Worm (Caenorhabditis elegans) whole organism, early embryonic: Measurements from ENCODE around the gene pigs-1.

ENCODE experiments used
- B0310.2 ChIP-seq: sonication (generic microtip); optimal IDR thresholded peaks from 2 replicates; lab custom pipeline; 2016; ENCODE audit warnings: mild to moderate bottlenecking, missing genetic modification characterization, missing compliant biosample characterization
- F13C5.2 ChIP-seq: sonication (generic microtip); optimal IDR thresholded peaks from 2 replicates; lab custom pipeline; 2017; ENCODE audit warnings: mild to moderate bottlenecking, missing genetic modification characterization, inconsistent platforms, missing compliant biosample characterization
- aly-1 ChIP-seq: sonication (generic microtip); optimal IDR thresholded peaks from 2 replicates; lab custom pipeline; 2016; ENCODE audit warnings: missing genetic modification characterization, missing compliant biosample characterization
- ama-1 ChIP-seq: fragments of 150-350 bp; optimal IDR thresholded peaks from 2 replicates; lab custom pipeline; 2014
- ceh-13 ChIP-seq: fragments of 200-800 bp; sonication (Bioruptor generic); optimal IDR thresholded peaks from 2 replicates; lab custom pipeline; 2018; ENCODE audit warnings: mild to moderate bottlenecking, missing genetic modification characterization, missing compliant biosample characterization
- ceh-36 ChIP-seq: sonication (generic microtip); optimal IDR thresholded peaks from 2 replicates; lab custom pipeline; 2016; ENCODE audit warnings: missing genetic modification characterization, inconsistent platforms, missing compliant biosample characterization
- ets-7 ChIP-seq: sonication (generic microtip); optimal IDR thresholded peaks from 2 replicates; lab custom pipeline; 2016; ENCODE audit warnings: missing genotype, missing genetic modification characterization, missing compliant biosample characterization
- flt-1 ChIP-seq: fragments of 200-800 bp; sonication (Bioruptor generic); IDR thresholded peaks from 2 replicates; pipeline ENCODE4 v1.3.6; 2022; ENCODE audit warnings: missing genetic modification characterization, missing compliant biosample characterization
- hmbx-1 ChIP-seq: sonication (generic microtip); optimal IDR thresholded peaks from 2 replicates; lab custom pipeline; 2016; ENCODE audit warnings: mild to moderate bottlenecking, missing genetic modification characterization, missing compliant biosample characterization
- hmg-4 ChIP-seq: fragments of 200-800 bp; sonication (Bioruptor generic); optimal IDR thresholded peaks from 2 replicates; lab custom pipeline; 2018; ENCODE audit warnings: mild to moderate bottlenecking, missing genetic modification characterization, missing compliant biosample characterization
- hnd-1 ChIP-seq: sonication (generic microtip); optimal IDR thresholded peaks from 2 replicates; lab custom pipeline; 2016; ENCODE audit warnings: missing genetic modification characterization, missing compliant biosample characterization
- pes-1 ChIP-seq: fragments of 200-800 bp; sonication (Bioruptor generic); IDR thresholded peaks from 2 replicates; pipeline ENCODE4 v1.3.6; 2022; ENCODE audit warnings: missing genetic modification reagents, missing genetic modification characterization, missing compliant biosample characterization
- scrt-1 ChIP-seq: fragments of 200-800 bp; sonication (Bioruptor generic); IDR thresholded peaks from 2 replicates; pipeline ENCODE4 v1.3.6; 2022; ENCODE audit warnings: missing genetic modification characterization, missing compliant biosample characterization
- sea-1 ChIP-seq: fragments of 200-800 bp; sonication (Bioruptor generic); conservative IDR thresholded peaks from 2 replicates; pipeline ENCODE4 v1.3.6; 2022; ENCODE audit warnings: missing genetic modification characterization, missing compliant biosample characterization
- tbx-11 ChIP-seq: fragments of 200-800 bp; sonication (Bioruptor generic); IDR thresholded peaks from 2 replicates; pipeline ENCODE4 v1.3.6; 2022; ENCODE audit warnings: missing genetic modification characterization, missing compliant biosample characterization
- tbx-37 ChIP-seq: fragments of 200-800 bp; sonication (Bioruptor generic); conservative IDR thresholded peaks from 2 replicates; pipeline ENCODE4 v1.3.6; 2022; ENCODE audit warnings: missing genetic modification reagents, missing genetic modification characterization, missing compliant biosample characterization
- tra-4 ChIP-seq: sonication (generic microtip); optimal IDR thresholded peaks from 2 replicates; lab custom pipeline; 2017; ENCODE audit warnings: missing genetic modification characterization, missing compliant biosample characterization

pigs-1 gene

DNA sequence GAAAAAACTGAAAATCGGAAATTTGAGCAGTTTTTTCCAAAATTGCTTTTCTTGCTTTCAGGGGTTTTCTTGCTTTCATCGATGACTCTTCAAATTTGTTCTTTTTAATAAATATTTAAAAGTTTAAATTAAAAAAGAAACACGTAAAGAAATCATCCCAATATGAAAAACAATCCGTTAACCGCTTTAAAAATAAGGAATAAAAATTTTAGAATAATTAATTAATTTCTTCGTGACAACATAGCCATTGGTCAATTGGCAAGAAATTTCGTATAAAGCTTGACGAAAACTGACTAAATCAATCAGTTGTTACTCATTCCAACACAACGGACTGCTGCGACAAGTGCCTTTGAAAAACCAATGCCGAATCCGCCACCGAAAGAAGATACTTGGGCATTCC, 36.3 kb downstream of the pigs-1 start, which contains the start of gene nsph-3.2:
nsph-3.2 (plus strand) TSS at position 301 of the 400 bp plus-strand sequence.
- TF ChIP-seq aly-1 (tag; lab: Kevin White, UChicago) = no peak
- no peak for TF ChIP-seq tbx-37 (GFP tag; lab: Robert Waterston, UW)
- no peak for TF ChIP-seq hmbx-1 (tag; lab: Kevin White, UChicago)
- TF ChIP-seq tbx-11 = no peak
- no peak for TF ChIP-seq B0310.2 (tag; lab: Kevin White, UChicago)
- no peak for TF ChIP-seq ets-7 (tag; lab: Kevin White, UChicago)
- no peak for TF ChIP-seq sea-1 (GFP tag; lab: Robert Waterston, UW)
- TF ChIP-seq F13C5.2 (tag; lab: Kevin White, UChicago) = no peak
- TF ChIP-seq pes-1 (GFP tag; lab: Robert Waterston, UW) = no peak
- TF ChIP-seq ama-1 (lab: Kevin White, UChicago) = no peak
- no peak for TF ChIP-seq ceh-36 (tag; lab: Kevin White, UChicago)
- no peak for TF ChIP-seq tra-4 (tag; lab: Kevin White, UChicago)
- TF ChIP-seq hnd-1 (tag; lab: Kevin White, UChicago) = no peak

ce11 chrIV:10111441-10111840, 37.4 kb downstream of the pigs-1 start, which contains the start of gene spch-1:
Gene spch-1 (minus strand): TSS chrIV:10111541.
- TF ChIP-seq sea-1 (GFP tag; lab: Robert Waterston, UW) = no peak
- TF ChIP-seq tra-4 (tag; lab: Kevin White, UChicago) = no peak
- no peak for TF ChIP-seq hmbx-1 (tag; lab: Kevin White, UChicago)
- TF ChIP-seq tbx-11 = no peak
- TF ChIP-seq hmg-4 (GFP tag; lab: Kevin White, UChicago) = no peak
- TF ChIP-seq B0310.2 (tag; lab: Kevin White, UChicago) = no peak
- TF ChIP-seq pes-1 (GFP tag; lab: Robert Waterston, UW) = no peak
- TF ChIP-seq ama-1 (lab: Kevin White, UChicago) = no peak
- no peak for TF ChIP-seq ceh-13
- no peak for TF ChIP-seq scrt-1
- TF ChIP-seq ets-7 (tag; lab: Kevin White, UChicago) = no peak
- TF ChIP-seq tbx-37 (GFP tag; lab: Robert Waterston, UW) = no peak
- no peak for TF ChIP-seq flt-1 (GFP tag; lab: Robert Waterston, UW)
- TF ChIP-seq ceh-36 (tag; lab: Kevin White, UChicago) = no peak
- TF ChIP-seq aly-1 (tag; lab: Kevin White, UChicago) = no peak
- no peak for TF ChIP-seq F13C5.2 (tag; lab: Kevin White, UChicago)
- TF ChIP-seq hnd-1 (tag; lab: Kevin White, UChicago) = no peak

- no peak for TF ChIP-seq pes-1 (GFP tag; lab: Robert Waterston, UW)
- no peak for TF ChIP-seq F13C5.2 (tag; lab: Kevin White, UChicago)
- TF ChIP-seq B0310.2 (tag; lab: Kevin White, UChicago) = no peak
- TF ChIP-seq tbx-37 (GFP tag; lab: Robert Waterston, UW) = no peak
- TF ChIP-seq ets-7 (tag; lab: Kevin White, UChicago) = no peak
Observed at ce11 chrIV:10110870-10111269, 38.0 kb downstream of the pigs-1 start.

- TF ChIP-seq hmg-4 (GFP tag; lab: Kevin White, UChicago) = no peak
- no peak for TF ChIP-seq flt-1 (GFP tag; lab: Robert Waterston, UW)
- TF ChIP-seq hmbx-1 (tag; lab: Kevin White, UChicago) = no peak
Observed at ce11 chrIV:10110417-10110816, 38.4 kb downstream of the pigs-1 start, which contains the start of gene egl-38. Gene egl-38 (minus strand): TSS chrIV:10110517.
